Worm (Caenorhabditis elegans) whole organism, mixed stage, embryonic: ENCODE measurements around the gene T05D4.2.

ENCODE experiments used
- blmp-1 ChIP-seq: fragments of 150-350 bp; optimal IDR thresholded peaks from 2 replicates; lab custom pipeline; 2014; ENCODE audit warnings: missing biosample characterization, missing genetic modification characterization
- elt-3 ChIP-seq: fragments of 150-350 bp; optimal IDR thresholded peaks from 2 replicates; lab custom pipeline; 2014; ENCODE audit warnings: missing biosample characterization, missing genetic modification characterization
- lin-13 ChIP-seq: fragments of 150-350 bp; optimal IDR thresholded peaks from 2 replicates; lab custom pipeline; 2014; ENCODE audit warnings: missing biosample characterization, missing genetic modification characterization
- lsy-2 ChIP-seq: fragments of 150-350 bp; optimal IDR thresholded peaks from 2 replicates; lab custom pipeline; 2014; ENCODE audit warnings: missing biosample characterization, missing genetic modification characterization
- mep-1 ChIP-seq: fragments of 150-350 bp; optimal IDR thresholded peaks from 2 replicates; lab custom pipeline; 2017; ENCODE audit warnings: missing biosample characterization, missing genetic modification reagents, missing genetic modification characterization, inconsistent platforms
- nhr-237 ChIP-seq: fragments of 150-350 bp; optimal IDR thresholded peaks from 2 replicates; lab custom pipeline; 2014; ENCODE audit warnings: missing biosample characterization, missing genetic modification characterization
- nhr-28 ChIP-seq: fragments of 150-350 bp; optimal IDR thresholded peaks from 2 replicates; lab custom pipeline; 2014; ENCODE audit warnings: missing biosample characterization, missing genetic modification characterization
- nhr-76 ChIP-seq: sonication (generic microtip); optimal IDR thresholded peaks from 2 replicates; lab custom pipeline; 2017; ENCODE audit warnings: missing biosample characterization, missing genetic modification characterization
- snpc-4 ChIP-seq: fragments of 150-350 bp; optimal IDR thresholded peaks from 2 replicates; lab custom pipeline; 2014; ENCODE audit warnings: missing biosample characterization, missing genetic modification characterization
- sptf-1 ChIP-seq: sonication (generic microtip); optimal IDR thresholded peaks from 2 replicates; lab custom pipeline; 2017; ENCODE audit warnings: mild to moderate bottlenecking, missing genetic modification characterization, moderate library complexity, missing compliant biosample characterization
- unc-120 ChIP-seq: sonication (generic microtip); optimal IDR thresholded peaks from 2 replicates; lab custom pipeline; 2017; ENCODE audit warnings: missing genetic modification characterization, missing compliant biosample characterization; ENCODE audit not compliant: poor library complexity, severe bottlenecking
- unc-39 ChIP-seq: fragments of 150-350 bp; optimal IDR thresholded peaks from 2 replicates; lab custom pipeline; 2014; ENCODE audit warnings: missing biosample characterization, missing genetic modification characterization
- unc-62 ChIP-seq: fragments of 150-350 bp; optimal IDR thresholded peaks from 2 replicates; lab custom pipeline; 2014; ENCODE audit warnings: missing biosample characterization, missing genetic modification reagents, missing genetic modification characterization
- ztf-11 ChIP-seq: fragments of 150-350 bp; optimal IDR thresholded peaks from 2 replicates; lab custom pipeline; 2014; ENCODE audit warnings: missing biosample characterization, missing genetic modification characterization

DNA sequence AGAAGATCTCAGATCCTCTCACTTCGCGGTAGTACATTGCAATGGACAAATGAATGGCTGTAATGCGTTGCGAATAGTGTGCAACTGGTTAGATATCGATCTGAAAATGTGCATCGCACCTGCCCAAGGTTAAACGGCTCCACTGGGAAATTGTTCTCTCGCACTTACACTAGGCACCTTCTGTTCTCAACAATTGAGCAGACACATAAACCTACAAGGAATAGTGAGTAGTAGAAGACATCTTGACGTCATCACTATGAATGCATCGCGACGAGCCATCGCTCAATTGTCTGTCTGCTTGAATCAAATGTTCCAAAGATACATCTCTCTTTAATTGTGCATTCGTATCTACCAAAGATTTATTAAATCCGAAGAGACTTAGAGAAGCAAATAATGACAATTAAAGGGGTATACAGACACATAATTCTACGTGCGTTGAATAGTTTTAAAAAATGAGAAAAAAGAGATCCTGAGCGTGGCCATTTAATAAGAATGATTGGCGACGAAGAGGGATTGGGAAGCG lies at the start of gene T05D4.2:
- TF ChIP-seq blmp-1 (tag; lab: Kevin White, UChicago) (no peak), ztf-11 (tag; lab: Kevin White, UChicago) (no peak), nhr-237 (tag; lab: Kevin White, UChicago) (no peak), unc-62 (GFP tag; lab: Kevin White, UChicago) (no peak), unc-39 (tag; lab: Kevin White, UChicago) (no peak), sptf-1 (tag; lab: Kevin White, UChicago) (no peak), snpc-4 (no peak), nhr-28 (tag; lab: Kevin White, UChicago) (no peak), elt-3 (tag; lab: Kevin White, UChicago) (no peak), nhr-76 (tag; lab: Kevin White, UChicago) (no peak), lin-13 (tag; lab: Kevin White, UChicago) (no peak), lsy-2 (no peak), unc-120 (no peak), mep-1 (tag; lab: Kevin White, UChicago) (no peak)
